Fruit fly (Drosophila melanogaster): Measurements from ENCODE around the gene RhoGAP93B.

DNA sequence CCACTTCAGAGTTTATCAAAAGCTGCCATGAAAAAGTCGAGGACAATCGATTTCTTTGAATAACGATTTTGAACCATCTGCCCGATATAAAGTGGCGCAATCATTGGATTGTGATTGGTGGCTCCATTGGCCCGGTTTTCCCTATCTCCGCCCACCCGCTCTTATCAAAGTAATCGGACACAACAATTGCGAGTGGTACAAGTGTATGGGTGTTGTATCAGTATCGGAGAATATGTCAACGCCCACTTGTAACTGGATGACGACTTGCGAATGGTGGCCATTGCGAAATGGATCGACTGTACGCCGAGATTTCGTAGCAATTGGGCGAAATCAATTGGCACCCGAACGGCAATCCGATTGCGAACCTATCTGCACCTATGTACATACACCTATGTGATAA lies 20.1 kb downstream of the RhoGAP93B start:
- TF ChIP-seq Eip75B (GFP tag; optimal IDR thresholded peaks at IDR 0.05) (no peak), CG7368 (GFP tag; optimal IDR thresholded peaks at IDR 0.05) (no peak), topi (GFP tag; optimal IDR thresholded peaks at IDR 0.05) (no peak), CG8632 (GFP tag; optimal IDR thresholded peaks at IDR 0.05) (no peak), CG9139 (GFP tag; optimal IDR thresholded peaks at IDR 0.05) (no peak), CG8119 (GFP tag; IDR thresholded peaks at IDR 0.05) (no peak)
